Fruit fly (Drosophila melanogaster) whole organism, embryonic: ENCODE data around the gene Tnks.
A peak's percentile ranks its signal among the peaks of the same experiment; 100 is the strongest.

Experiments used
- ATbp ChIP-seq: fragments of 200-800 bp; sonication (Bioruptor generic); optimal IDR thresholded peaks from 2 replicates; lab custom pipeline; 2017; ENCODE audit warnings: missing biosample characterization, mild to moderate bottlenecking, missing genetic modification characterization, missing genetic modification reagents
- Atf6 ChIP-seq: fragments of 200-800 bp; sonication (Bioruptor generic); IDR thresholded peaks from 2 replicates; pipeline ENCODE4 v1.3.6; 2022; ENCODE audit warnings: missing biosample characterization, missing genetic modification characterization
- BEAF-32 ChIP-seq: fragments of 200-800 bp; sonication (Bioruptor generic); optimal IDR thresholded peaks from 3 replicates; lab custom pipeline; 2017; ENCODE audit warnings: missing biosample characterization, missing genetic modification characterization, mild to moderate bottlenecking, moderate library complexity, missing genetic modification reagents
- CG10321 ChIP-seq: fragments of 200-800 bp; sonication (Bioruptor generic); IDR thresholded peaks from 2 replicates; pipeline ENCODE4 v1.3.6; 2022; ENCODE audit warnings: missing biosample characterization, missing genetic modification characterization
- CG14050 ChIP-seq: fragments of 200-800 bp; sonication (Bioruptor generic); IDR thresholded peaks from 3 replicates; pipeline ENCODE4 v1.3.6; 2022; ENCODE audit warnings: missing biosample characterization, missing genetic modification characterization
- CG14860 ChIP-seq: fragments of 200-800 bp; sonication (Bioruptor generic); IDR thresholded peaks from 3 replicates; pipeline ENCODE4 v1.3.6; 2022; ENCODE audit warnings: missing biosample characterization, missing genetic modification characterization; ENCODE audit not compliant: partially characterized antibody
- CG15011 ChIP-seq: fragments of 200-800 bp; sonication (Bioruptor generic); optimal IDR thresholded peaks from 3 replicates; lab custom pipeline; 2018; ENCODE audit warnings: missing biosample characterization, mild to moderate bottlenecking, missing genetic modification characterization
- CG17328 ChIP-seq: fragments of 200-800 bp; sonication (Bioruptor generic); IDR thresholded peaks from 2 replicates; pipeline ENCODE4 v1.3.6; 2022; ENCODE audit warnings: missing biosample characterization, missing genetic modification characterization
- CG17359 ChIP-seq: fragments of 200-800 bp; sonication (Bioruptor generic); optimal IDR thresholded peaks from 3 replicates; lab custom pipeline; 2018; ENCODE audit warnings: missing biosample characterization, mild to moderate bottlenecking, missing genetic modification characterization, moderate library complexity
- CG17361 ChIP-seq: fragments of 200-800 bp; sonication (Bioruptor generic); IDR thresholded peaks from 3 replicates; pipeline ENCODE4 v1.3.6; 2022; ENCODE audit warnings: missing biosample characterization, missing genetic modification characterization
- CG2116 ChIP-seq: fragments of 200-800 bp; sonication (Bioruptor generic); optimal IDR thresholded peaks from 3 replicates; lab custom pipeline; 2018; ENCODE audit warnings: missing biosample characterization, mild to moderate bottlenecking, missing genetic modification characterization
- CG2875 ChIP-seq: fragments of 200-800 bp; sonication (Bioruptor generic); optimal IDR thresholded peaks from 2 replicates; lab custom pipeline; 2017; ENCODE audit warnings: missing biosample characterization, mild to moderate bottlenecking, missing genetic modification characterization, missing genetic modification reagents
- CG30431 ChIP-seq: fragments of 200-800 bp; sonication (Bioruptor generic); optimal IDR thresholded peaks from 2 replicates; lab custom pipeline; 2017; ENCODE audit warnings: missing biosample characterization, missing genetic modification characterization
- CG31365 ChIP-seq: fragments of 200-800 bp; sonication (Bioruptor generic); optimal IDR thresholded peaks from 2 replicates; lab custom pipeline; 2018; ENCODE audit warnings: missing biosample characterization, mild to moderate bottlenecking, missing genetic modification characterization
- CG32767 ChIP-seq: fragments of 200-800 bp; sonication (Bioruptor generic); IDR thresholded peaks from 2 replicates; pipeline ENCODE4 v1.3.6; 2022; ENCODE audit warnings: missing biosample characterization, missing genetic modification characterization
- CG3281 ChIP-seq: fragments of 200-800 bp; sonication (Bioruptor generic); optimal IDR thresholded peaks from 3 replicates; lab custom pipeline; 2017; ENCODE audit warnings: missing biosample characterization, mild to moderate bottlenecking, missing genetic modification characterization
- CG33213 ChIP-seq: fragments of 200-800 bp; sonication (Bioruptor generic); optimal IDR thresholded peaks from 3 replicates; lab custom pipeline; 2016; ENCODE audit warnings: missing biosample characterization, missing genetic modification characterization
- CG34376 ChIP-seq: fragments of 200-800 bp; sonication (Bioruptor generic); optimal IDR thresholded peaks from 2 replicates; lab custom pipeline; 2018; ENCODE audit warnings: missing biosample characterization, mild to moderate bottlenecking, missing genetic modification characterization
- CG5245 ChIP-seq: fragments of 200-800 bp; sonication (Bioruptor generic); optimal IDR thresholded peaks from 3 replicates; lab custom pipeline; 2016; ENCODE audit warnings: missing biosample characterization, missing genetic modification characterization
- CG7839 ChIP-seq: fragments of 200-800 bp; sonication (Bioruptor generic); optimal IDR thresholded peaks from 3 replicates; lab custom pipeline; 2018; ENCODE audit warnings: missing biosample characterization, mild to moderate bottlenecking, missing genetic modification characterization, moderate library complexity
- CG7928 ChIP-seq: fragments of 200-800 bp; sonication (Bioruptor generic); optimal IDR thresholded peaks from 2 replicates; lab custom pipeline; 2017; ENCODE audit warnings: missing biosample characterization, mild to moderate bottlenecking, missing genetic modification characterization
- CG8089 ChIP-seq: fragments of 200-800 bp; sonication (Bioruptor generic); optimal IDR thresholded peaks from 3 replicates; lab custom pipeline; 2016; ENCODE audit warnings: missing biosample characterization, missing genetic modification characterization
- CG8388 ChIP-seq: fragments of 200-800 bp; sonication (Bioruptor generic); optimal IDR thresholded peaks from 2 replicates; lab custom pipeline; 2019; ENCODE audit warnings: missing biosample characterization, mild to moderate bottlenecking, missing genetic modification characterization, moderate library complexity
- CG8924 ChIP-seq: fragments of 200-800 bp; optimal IDR thresholded peaks from 3 replicates; lab custom pipeline; 2019; ENCODE audit warnings: missing biosample characterization, mild to moderate bottlenecking, missing genetic modification characterization, moderate library complexity
- D19A ChIP-seq: fragments of 200-800 bp; optimal IDR thresholded peaks from 3 replicates; lab custom pipeline; 2019; ENCODE audit warnings: missing biosample characterization, mild to moderate bottlenecking, missing genetic modification characterization, moderate library complexity
- Dp ChIP-seq: fragments of 200-800 bp; sonication (Bioruptor generic); optimal IDR thresholded peaks from 2 replicates; lab custom pipeline; 2018; ENCODE audit warnings: missing biosample characterization, mild to moderate bottlenecking, missing genetic modification characterization, moderate library complexity
- Dref ChIP-seq: fragments of 200-800 bp; sonication (Bioruptor generic); IDR thresholded peaks from 2 replicates; pipeline ENCODE4 v1.3.6; 2022; ENCODE audit warnings: missing biosample characterization, missing genetic modification characterization
- Ets97D ChIP-seq: fragments of 200-800 bp; sonication (Bioruptor generic); optimal IDR thresholded peaks from 3 replicates; lab custom pipeline; 2016; ENCODE audit warnings: missing biosample characterization, missing genetic modification characterization
- H15 ChIP-seq: fragments of 200-800 bp; sonication (Bioruptor generic); IDR thresholded peaks from 3 replicates; pipeline ENCODE4 v1.3.6; 2022; ENCODE audit warnings: missing biosample characterization, missing genetic modification characterization
- HLH4C ChIP-seq: fragments of 200-800 bp; sonication (Bioruptor generic); IDR thresholded peaks from 3 replicates; pipeline ENCODE4 v1.3.6; 2022; ENCODE audit warnings: missing biosample characterization, missing genetic modification characterization; ENCODE audit not compliant: partially characterized antibody
- HmgD ChIP-seq: fragments of 200-800 bp; sonication (Bioruptor generic); optimal IDR thresholded peaks from 3 replicates; lab custom pipeline; 2016; ENCODE audit warnings: missing biosample characterization, missing genetic modification characterization
- Lhr ChIP-seq: fragments of 200-800 bp; sonication (Bioruptor generic); optimal IDR thresholded peaks from 3 replicates; lab custom pipeline; 2017; ENCODE audit warnings: mild to moderate bottlenecking, missing biosample characterization, missing genetic modification reagents, missing genetic modification characterization
- Oaz ChIP-seq: fragments of 200-800 bp; sonication (Bioruptor generic); IDR thresholded peaks from 2 replicates; pipeline ENCODE4 v1.3.6; 2022; ENCODE audit warnings: missing biosample characterization, missing genetic modification characterization
- Opbp ChIP-seq: fragments of 200-800 bp; sonication (Bioruptor generic); IDR thresholded peaks from 3 replicates; pipeline ENCODE4 v1.3.6; 2022; ENCODE audit warnings: missing biosample characterization, missing genetic modification characterization; ENCODE audit not compliant: partially characterized antibody
- Side ChIP-seq: fragments of 200-800 bp; sonication (Bioruptor generic); optimal IDR thresholded peaks from 2 replicates; lab custom pipeline; 2016; ENCODE audit warnings: missing biosample characterization, missing genetic modification characterization
- Sry-δ ChIP-seq: fragments of 200-800 bp; sonication (Bioruptor generic); optimal IDR thresholded peaks from 2 replicates; lab custom pipeline; 2016; ENCODE audit warnings: missing biosample characterization, missing genetic modification characterization
- bsh ChIP-seq, 2 experiments: fragments of 200-800 bp; sonication (Bioruptor generic); optimal IDR thresholded peaks; 2 replicates each; lab custom pipeline; 2017 to 2018; ENCODE audit warnings: mild to moderate bottlenecking in 2 of 2, missing biosample characterization in 2 of 2, missing genetic modification characterization in 2 of 2, moderate library complexity in 1 of 2
- chif ChIP-seq, 2 experiments: fragments of 200-800 bp; sonication (Bioruptor generic); optimal IDR thresholded peaks; 3 replicates each; lab custom pipeline; 2016; ENCODE audit warnings: missing biosample characterization in 2 of 2, missing genetic modification characterization in 2 of 2
- chn ChIP-seq: fragments of 200-800 bp; sonication (Bioruptor generic); optimal IDR thresholded peaks from 2 replicates; lab custom pipeline; 2016; ENCODE audit warnings: missing biosample characterization, missing genetic modification characterization
- cwo ChIP-seq: fragments of 200-800 bp; sonication (Bioruptor generic); optimal IDR thresholded peaks from 3 replicates; lab custom pipeline; 2017; ENCODE audit warnings: missing biosample characterization, missing genetic modification characterization, mild to moderate bottlenecking, moderate library complexity, missing genetic modification reagents
- da ChIP-seq: fragments of 200-800 bp; sonication (Bioruptor generic); optimal IDR thresholded peaks from 2 replicates; lab custom pipeline; 2016; ENCODE audit warnings: missing biosample characterization, missing genetic modification characterization
- insv ChIP-seq, 2 experiments: fragments of 200-800 bp; sonication (Bioruptor generic); optimal IDR thresholded peaks; 3 replicates each; lab custom pipeline; 2016 to 2018; ENCODE audit warnings: missing biosample characterization in 2 of 2, missing genetic modification characterization in 2 of 2
- pita ChIP-seq: fragments of 200-800 bp; sonication (Bioruptor generic); optimal IDR thresholded peaks from 2 replicates; lab custom pipeline; 2017; ENCODE audit warnings: missing biosample characterization, mild to moderate bottlenecking, missing genetic modification characterization
- sens ChIP-seq: fragments of 200-800 bp; sonication (Bioruptor generic); peaks from one replicate; lab custom pipeline; 2016; ENCODE audit warnings: missing biosample characterization, missing genetic modification characterization
- sr ChIP-seq: fragments of 200-800 bp; sonication (Bioruptor generic); IDR thresholded peaks from 3 replicates; pipeline ENCODE4 v1.3.6; 2022; ENCODE audit warnings: missing biosample characterization, missing genetic modification characterization
- ssp ChIP-seq: fragments of 200-800 bp; sonication (Bioruptor generic); IDR thresholded peaks from 2 replicates; pipeline ENCODE4 v1.3.6; 2022; ENCODE audit warnings: missing biosample characterization, missing genetic modification characterization
- vnd ChIP-seq: fragments of 200-800 bp; sonication (Bioruptor generic); IDR thresholded peaks from 3 replicates; pipeline ENCODE4 v1.3.6; 2022; ENCODE audit warnings: missing biosample characterization, missing genetic modification characterization; ENCODE audit not compliant: partially characterized antibody
- vvl ChIP-seq: fragments of 200-800 bp; sonication (Bioruptor generic); IDR thresholded peaks from 2 replicates; pipeline ENCODE4 v1.3.6; 2022; ENCODE audit warnings: missing biosample characterization, missing genetic modification characterization
- zen ChIP-seq: fragments of 200-800 bp; sonication (Bioruptor generic); optimal IDR thresholded peaks from 3 replicates; lab custom pipeline; 2018; ENCODE audit warnings: missing biosample characterization, mild to moderate bottlenecking, missing genetic modification characterization, moderate library complexity

Gene Tnks

DNA sequence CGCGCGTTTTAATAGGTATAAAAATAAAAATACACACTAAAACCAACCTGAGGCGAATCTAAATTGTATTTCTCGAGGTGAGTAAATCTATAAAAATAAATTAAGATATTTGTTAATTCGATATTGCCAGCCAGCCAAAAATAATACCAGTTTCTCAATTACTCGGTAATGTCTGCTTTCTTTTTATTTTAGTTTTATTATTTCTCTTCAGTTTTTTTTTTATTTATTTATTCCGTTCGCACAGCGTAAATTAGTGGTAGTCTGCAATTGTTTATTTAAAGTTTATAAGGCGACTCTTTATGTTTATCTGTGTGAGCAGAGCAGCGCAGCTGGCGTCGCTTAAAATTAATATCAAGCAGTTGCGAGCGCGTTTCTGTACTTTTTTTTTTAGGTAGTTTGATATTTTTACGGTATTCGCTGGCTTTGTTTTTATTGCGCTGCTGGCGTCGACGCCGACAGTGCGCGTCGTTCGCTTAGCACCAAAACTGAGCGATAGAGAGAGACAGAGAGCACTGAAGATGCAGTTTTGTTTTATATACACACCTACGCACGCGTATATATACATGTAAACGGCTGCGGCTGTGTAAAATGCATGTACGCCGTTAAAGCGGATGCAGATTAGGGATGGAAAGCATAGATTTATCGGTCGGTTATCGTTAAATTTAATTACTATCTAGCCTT is 13.4 kb downstream of the Tnks start (continued):
- TF ChIP-seq CG8924 (tag; lab: Kevin White, UChicago) (peak; percentile 80), Oaz (GFP tag; lab: Robert Waterston, UW) (no peak), CG10321 (0 out of 2 replicates have a peak, but pooled peaks have one; percentile 28), cwo (GFP tag; lab: Kevin White, UChicago) (no peak), sr (GFP tag; lab: Robert Waterston, UW) (peak; percentile 97), CG14050 (no peak), Sry-δ (peak; percentile 69), sens (GFP tag; lab: Kevin White, UChicago) (peak; percentile 61), Dref (GFP tag; lab: Robert Waterston, UW) (peak; percentile 50), vnd (GFP tag; lab: Robert Waterston, UW) (peak; percentile 67), HmgD (GFP tag; lab: Kevin White, UChicago) (peak; percentile 51), Opbp (GFP tag; lab: Robert Waterston, UW) (peak; percentile 93), CG17359 (peak; percentile 19), CG17328 (GFP tag; lab: Robert Waterston, UW) (peak; percentile 19; the same call in 1 of the 2 replicates), BEAF-32 (GFP tag; lab: Kevin White, UChicago) (peak; percentile 37), CG32767 (GFP tag; lab: Robert Waterston, UW) (peak; percentile 70), CG33213 (peak; percentile 12), Atf6 (0 out of 2 replicates have a peak, but pooled peaks have one; percentile 9), CG5245 (GFP tag; lab: Kevin White, UChicago) (no peak), D19A (tag; lab: Kevin White, UChicago) (no peak), pita (no peak), Dp (GFP tag; lab: Kevin White, UChicago) (peak; percentile 4), ssp (GFP tag; lab: Robert Waterston, UW) (0 out of 2 replicates have a peak, but pooled peaks have one; percentile 27), HLH4C (GFP tag; lab: Robert Waterston, UW) (peak; percentile 91), CG30431 (no peak), insv (GFP tag; optimal IDR thresholded peaks at IDR 0.05; lab: Kevin White, UChicago) (peak in 1 of 2 experiments; percentile 13), CG15011 (no peak), CG7839 (tag; lab: Kevin White, UChicago) (no peak), zen (tag; lab: Kevin White, UChicago) (peak; percentile 63), CG2875 (GFP tag; lab: Kevin White, UChicago) (peak; percentile 29), CG31365 (tag; lab: Kevin White, UChicago) (peak; percentile 71), chif (GFP tag; optimal IDR thresholded peaks at IDR 0.05; lab: Kevin White, UChicago) (no peak), CG8388 (no peak), ATbp (GFP tag; lab: Kevin White, UChicago) (peak; percentile 37), chn (GFP tag; lab: Kevin White, UChicago) (peak; percentile 31), bsh (GFP tag; optimal IDR thresholded peaks at IDR 0.05; lab: Kevin White, UChicago) (peak; percentile 31 to 62), CG14860 (GFP tag; lab: Robert Waterston, UW) (peak; percentile 85), Side (peak; percentile 41), da (GFP tag; lab: Kevin White, UChicago) (no peak), Lhr (GFP tag; lab: Kevin White, UChicago) (peak; percentile 13), CG8089 (no peak), vvl (0 out of 2 replicates have a peak, but pooled peaks have one; percentile 57), CG7928 (peak; percentile 70), CG2116 (GFP tag; lab: Kevin White, UChicago) (peak; percentile 58), CG17361 (GFP tag; lab: Robert Waterston, UW) (no peak), H15 (GFP tag; lab: Robert Waterston, UW) (no peak), CG34376 (peak; percentile 2), CG3281 (no peak), Ets97D (GFP tag; lab: Kevin White, UChicago) (peak; percentile 85)
